Worm (Caenorhabditis elegans) whole organism, L3 larva: ENCODE data around the gene arrd-22.

Experiments
- ama-1 ChIP-seq: fragments of 150-350 bp; optimal IDR thresholded peaks from 2 replicates; lab custom pipeline; 2018
- ceh-28 ChIP-seq: fragments of 150-350 bp; optimal IDR thresholded peaks from 2 replicates; lab custom pipeline; 2014; ENCODE audit warnings: missing biosample characterization, missing genetic modification reagents, missing genetic modification characterization
- nhr-11 ChIP-seq: fragments of 150-350 bp; optimal IDR thresholded peaks from 2 replicates; lab custom pipeline; 2014; ENCODE audit warnings: missing biosample characterization, missing genetic modification characterization
- nhr-77 ChIP-seq: fragments of 150-350 bp; optimal IDR thresholded peaks from 2 replicates; lab custom pipeline; 2014; ENCODE audit warnings: missing biosample characterization, missing genetic modification characterization
- pha-4 ChIP-seq: fragments of 150-350 bp; optimal IDR thresholded peaks from 2 replicates; lab custom pipeline; 2014; ENCODE audit warnings: missing biosample characterization, missing genetic modification reagents, missing genetic modification characterization

DNA sequence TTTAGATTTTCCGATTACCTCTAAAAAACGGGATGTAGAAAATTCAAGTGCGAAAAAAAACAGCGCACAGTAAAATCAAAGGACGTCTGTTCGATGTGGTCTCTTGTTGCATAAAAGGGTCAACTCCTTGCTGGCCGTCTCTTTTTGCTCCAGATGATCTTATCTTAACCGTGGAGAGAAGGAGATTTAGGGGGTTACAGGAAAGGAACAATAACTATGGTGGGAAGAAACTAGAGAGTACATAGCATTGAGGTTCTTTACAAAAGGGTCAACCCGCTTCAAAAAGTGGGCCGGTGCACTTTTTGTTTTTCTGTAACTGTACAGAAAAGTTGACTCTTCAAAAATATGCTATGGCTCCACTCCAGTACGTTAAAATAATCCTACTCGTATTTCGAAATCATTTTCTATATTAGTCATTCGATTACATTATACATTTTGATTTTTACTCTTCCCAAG, 21.2 kb downstream of the arrd-22 start, which contains the start of the genes T20D4.19 and srj-9:
- TF ChIP-seq nhr-11 (no peak), ceh-28 (tag; lab: Kevin White, UChicago) (no peak), nhr-77 (tag; lab: Kevin White, UChicago) (no peak), ama-1 (lab: Kevin White, UChicago) (no peak), pha-4 (tag; lab: Kevin White, UChicago) (no peak)
